Worm (Caenorhabditis elegans) whole organism, mixed stage, embryonic: ENCODE results near the gene Y47D7A.15.
"Not testable (repeated sequence)": the region's sequence is repeated elsewhere in the genome, so short reads cannot be mapped to it uniquely, and the experiment has no call there.

Experiments
- M03D4.4 ChIP-seq: sonication (generic microtip); optimal IDR thresholded peaks from 2 replicates; lab custom pipeline; 2017; ENCODE audit warnings: mild to moderate bottlenecking, missing genetic modification characterization, missing compliant biosample characterization
- bed-3 ChIP-seq: fragments of 200-800 bp; sonication (Bioruptor generic); optimal IDR thresholded peaks from 3 replicates; lab custom pipeline; 2018; ENCODE audit warnings: mild to moderate bottlenecking, missing genetic modification characterization, moderate library complexity, missing compliant biosample characterization
- blmp-1 ChIP-seq: fragments of 150-350 bp; optimal IDR thresholded peaks from 2 replicates; lab custom pipeline; 2014; ENCODE audit warnings: missing biosample characterization, missing genetic modification characterization
- ceh-39 ChIP-seq: fragments of 150-350 bp; optimal IDR thresholded peaks from 2 replicates; lab custom pipeline; 2014; ENCODE audit warnings: missing biosample characterization, missing genetic modification characterization
- ceh-43 ChIP-seq: fragments of 200-800 bp; sonication (Bioruptor generic); optimal IDR thresholded peaks from 2 replicates; lab custom pipeline; 2018; ENCODE audit warnings: mild to moderate bottlenecking, missing genetic modification characterization, moderate library complexity, missing compliant biosample characterization
- ces-1 ChIP-seq: fragments of 150-350 bp; optimal IDR thresholded peaks from 2 replicates; lab custom pipeline; 2014; ENCODE audit warnings: missing biosample characterization, missing genetic modification reagents, missing genetic modification characterization
- cnd-1 ChIP-seq: fragments of 200-800 bp; sonication (Bioruptor generic); optimal IDR thresholded peaks from 2 replicates; lab custom pipeline; 2018; ENCODE audit warnings: mild to moderate bottlenecking, missing genetic modification characterization, missing compliant biosample characterization
- drap-1 ChIP-seq: fragments of 200-800 bp; sonication (Bioruptor generic); optimal IDR thresholded peaks from 3 replicates; lab custom pipeline; 2018; ENCODE audit warnings: mild to moderate bottlenecking, missing genetic modification characterization, missing compliant biosample characterization
- elt-1 ChIP-seq: sonication (generic microtip); optimal IDR thresholded peaks from 2 replicates; lab custom pipeline; 2017; ENCODE audit warnings: missing genetic modification characterization, mild to moderate bottlenecking, missing compliant biosample characterization, antibody characterized with exemption, moderate library complexity, borderline replicate concordance; ENCODE audit not compliant: insufficient read depth
- elt-3 ChIP-seq: fragments of 150-350 bp; optimal IDR thresholded peaks from 2 replicates; lab custom pipeline; 2014; ENCODE audit warnings: missing biosample characterization, missing genetic modification characterization
- flh-1 ChIP-seq: fragments of 200-800 bp; sonication (Bioruptor generic); optimal IDR thresholded peaks from 2 replicates; lab custom pipeline; 2018; ENCODE audit warnings: mild to moderate bottlenecking, missing genetic modification characterization, moderate library complexity, missing compliant biosample characterization
- hlh-1 ChIP-seq: fragments of 150-350 bp; optimal IDR thresholded peaks from 2 replicates; lab custom pipeline; 2014; ENCODE audit warnings: missing biosample characterization, missing genetic modification reagents, missing genetic modification characterization
- lin-13 ChIP-seq: fragments of 150-350 bp; optimal IDR thresholded peaks from 2 replicates; lab custom pipeline; 2014; ENCODE audit warnings: missing biosample characterization, missing genetic modification characterization
- lin-32 ChIP-seq: fragments of 200-800 bp; sonication (Bioruptor generic); optimal IDR thresholded peaks from 2 replicates; lab custom pipeline; 2018; ENCODE audit warnings: mild to moderate bottlenecking, missing genetic modification characterization, missing compliant biosample characterization
- lsy-2 ChIP-seq: fragments of 150-350 bp; optimal IDR thresholded peaks from 2 replicates; lab custom pipeline; 2014; ENCODE audit warnings: missing biosample characterization, missing genetic modification characterization
- mab-5 ChIP-seq: fragments of 150-350 bp; optimal IDR thresholded peaks from 2 replicates; lab custom pipeline; 2014; ENCODE audit warnings: missing biosample characterization, missing genetic modification characterization
- mep-1 ChIP-seq: fragments of 150-350 bp; optimal IDR thresholded peaks from 2 replicates; lab custom pipeline; 2017; ENCODE audit warnings: missing biosample characterization, missing genetic modification reagents, missing genetic modification characterization, inconsistent platforms
- mls-2 ChIP-seq: sonication (generic microtip); optimal IDR thresholded peaks from 2 replicates; lab custom pipeline; 2016; ENCODE audit warnings: mild to moderate bottlenecking, missing genetic modification characterization, moderate library complexity, missing compliant biosample characterization
- nhr-12 ChIP-seq: fragments of 150-350 bp; optimal IDR thresholded peaks from 2 replicates; lab custom pipeline; 2014; ENCODE audit warnings: missing biosample characterization, missing genetic modification characterization
- nhr-2 ChIP-seq: fragments of 150-350 bp; optimal IDR thresholded peaks from 2 replicates; lab custom pipeline; 2014; ENCODE audit warnings: missing biosample characterization, missing genetic modification characterization
- nhr-237 ChIP-seq: fragments of 150-350 bp; optimal IDR thresholded peaks from 2 replicates; lab custom pipeline; 2014; ENCODE audit warnings: missing biosample characterization, missing genetic modification characterization
- nhr-28 ChIP-seq: fragments of 150-350 bp; optimal IDR thresholded peaks from 2 replicates; lab custom pipeline; 2014; ENCODE audit warnings: missing biosample characterization, missing genetic modification characterization
- nhr-76 ChIP-seq: sonication (generic microtip); optimal IDR thresholded peaks from 2 replicates; lab custom pipeline; 2017; ENCODE audit warnings: missing biosample characterization, missing genetic modification characterization
- pha-4 ChIP-seq: fragments of 150-350 bp; optimal IDR thresholded peaks from 2 replicates; lab custom pipeline; 2018; ENCODE audit warnings: missing biosample characterization, missing genetic modification reagents, missing genetic modification characterization
- snpc-4 ChIP-seq: fragments of 150-350 bp; optimal IDR thresholded peaks from 2 replicates; lab custom pipeline; 2014; ENCODE audit warnings: missing biosample characterization, missing genetic modification characterization
- tbx-8 ChIP-seq: fragments of 200-800 bp; sonication (Bioruptor generic); optimal IDR thresholded peaks from 2 replicates; lab custom pipeline; 2018; ENCODE audit warnings: mild to moderate bottlenecking, missing genetic modification characterization, moderate library complexity, missing compliant biosample characterization
- unc-120 ChIP-seq: sonication (generic microtip); optimal IDR thresholded peaks from 2 replicates; lab custom pipeline; 2017; ENCODE audit warnings: missing genetic modification characterization, missing compliant biosample characterization; ENCODE audit not compliant: poor library complexity, severe bottlenecking
- unc-39 ChIP-seq: fragments of 150-350 bp; optimal IDR thresholded peaks from 2 replicates; lab custom pipeline; 2014; ENCODE audit warnings: missing biosample characterization, missing genetic modification characterization
- unc-62 ChIP-seq: fragments of 150-350 bp; optimal IDR thresholded peaks from 2 replicates; lab custom pipeline; 2014; ENCODE audit warnings: missing biosample characterization, missing genetic modification reagents, missing genetic modification characterization
- ztf-11 ChIP-seq: fragments of 150-350 bp; optimal IDR thresholded peaks from 2 replicates; lab custom pipeline; 2014; ENCODE audit warnings: missing biosample characterization, missing genetic modification characterization

Gene Y47D7A.15

DNA sequence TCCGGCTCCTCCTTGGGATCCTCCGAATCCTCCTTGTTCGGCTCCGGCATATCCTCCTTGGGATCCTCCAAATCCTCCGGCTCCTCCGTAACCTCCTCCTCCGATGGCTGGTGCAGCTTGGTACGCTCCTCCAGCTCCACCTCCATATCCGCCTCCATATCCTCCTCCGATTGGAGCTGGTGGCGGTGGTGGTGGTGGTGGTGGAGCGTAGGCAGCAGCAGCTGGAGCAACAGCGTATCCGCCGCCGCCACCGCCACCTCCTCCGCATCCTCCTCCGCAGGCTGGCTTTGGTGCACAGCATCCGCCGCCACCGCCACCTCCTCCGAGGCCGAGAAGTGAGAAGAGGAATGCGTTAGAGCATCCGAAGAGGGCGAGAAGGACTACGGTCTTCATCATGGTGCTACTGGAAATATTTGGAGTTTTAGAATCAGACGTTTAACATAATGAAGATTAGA, at the start of gene Y47D7A.15:
Gene Y47D7A.15 (minus strand): TSS at position 405 of the 455 bp plus-strand sequence.
- TF ChIP-seq lsy-2 (tag; lab: Kevin White, UChicago), result no peak
- no peak for TF ChIP-seq nhr-2 (tag; lab: Kevin White, UChicago)
- no peak for TF ChIP-seq nhr-12 (tag; lab: Kevin White, UChicago)
- TF ChIP-seq lin-13 (tag; lab: Kevin White, UChicago), result no peak
- TF ChIP-seq elt-3 (tag; lab: Kevin White, UChicago), result no peak
- TF ChIP-seq blmp-1 (tag; lab: Kevin White, UChicago), result no peak
- TF ChIP-seq elt-1 (tag; lab: Kevin White, UChicago), result no peak
- no peak for TF ChIP-seq nhr-28 (tag; lab: Kevin White, UChicago)
- TF ChIP-seq unc-39 (tag; lab: Kevin White, UChicago), result no peak
- TF ChIP-seq mep-1 (tag; lab: Kevin White, UChicago), result no peak
- TF ChIP-seq cnd-1, result no peak
- no peak for TF ChIP-seq pha-4 (tag; lab: Kevin White, UChicago)
- no peak for TF ChIP-seq flh-1 (GFP tag; lab: Kevin White, UChicago)
- TF ChIP-seq drap-1 (GFP tag; lab: Kevin White, UChicago), result no peak
- no peak for TF ChIP-seq ceh-43 (GFP tag; lab: Kevin White, UChicago)
- TF ChIP-seq snpc-4 (tag; lab: Kevin White, UChicago), result no peak

DNA sequence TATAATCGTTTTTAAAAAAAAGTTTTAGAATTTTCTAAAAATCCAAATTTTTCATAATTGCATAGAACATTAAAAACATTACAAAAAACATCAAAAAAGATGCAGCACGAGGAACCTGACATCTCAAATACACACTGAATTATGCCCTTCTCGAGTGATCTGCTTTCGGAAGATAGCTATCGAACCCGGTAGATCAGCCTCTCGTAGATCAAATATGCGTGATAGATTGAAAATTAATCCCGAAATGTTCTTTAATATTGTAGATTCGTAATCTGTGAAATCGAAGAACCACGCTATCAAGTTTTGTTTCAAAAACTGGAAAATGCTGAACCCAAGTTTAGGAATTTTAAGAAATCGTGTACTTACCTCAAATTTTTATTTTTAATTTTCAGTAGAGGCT, 48.8 kb upstream of the Y47D7A.15 start:
- TF ChIP-seq elt-1 (tag; lab: Kevin White, UChicago) (peak; percentile 76), mab-5 (tag; lab: Kevin White, UChicago) (no peak)
- TF ChIP-seq, all 35 proteins: peak for 1

DNA sequence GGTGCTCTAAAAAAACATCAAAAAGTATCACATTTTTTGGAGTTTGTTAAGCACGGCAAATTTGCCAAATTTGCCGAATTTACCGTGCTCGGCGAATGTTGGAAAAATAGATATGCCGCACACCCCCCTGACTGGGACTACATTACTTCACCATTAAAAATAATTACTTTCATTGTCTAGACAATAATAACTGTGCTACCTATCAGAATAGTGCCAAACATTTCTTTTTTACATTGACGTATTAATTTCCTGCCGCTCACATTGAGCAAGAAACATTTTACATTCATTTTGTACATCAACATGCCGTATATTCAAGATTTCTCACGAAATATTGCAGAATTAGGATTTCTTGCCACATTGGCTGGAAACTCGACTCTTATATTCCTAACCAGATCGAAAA, 41.6 kb upstream of the Y47D7A.15 start, which contains the start of gene str-35:
Gene str-35 (plus strand): TSS at position 301 of the 400 bp plus-strand sequence.
- not testable (repeated sequence) for TF ChIP-seq ceh-43 (GFP tag; lab: Kevin White, UChicago); elt-1 (tag; lab: Kevin White, UChicago); tbx-8 (GFP tag; lab: Kevin White, UChicago)

DNA sequence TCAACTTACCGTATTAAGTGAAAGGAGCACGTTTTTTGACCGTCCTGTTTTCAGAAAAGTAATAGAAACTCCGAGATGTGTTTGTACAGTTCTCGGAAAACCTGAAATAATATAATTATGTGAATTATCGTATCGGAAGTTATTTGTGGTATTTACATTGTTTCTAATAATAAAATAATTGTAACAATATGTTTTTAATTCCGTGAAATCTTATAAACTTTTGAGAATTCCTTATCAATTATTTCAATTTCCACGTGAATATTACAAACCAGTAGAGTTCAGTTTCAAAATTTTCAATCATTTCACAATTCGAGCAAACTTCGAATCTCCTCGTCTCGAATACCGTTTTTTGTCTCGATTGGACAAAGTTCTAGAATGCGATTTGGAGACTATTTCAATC, 38.1 kb upstream of the Y47D7A.15 start, which contains the start of gene T08H10.3:
Gene T08H10.3 (plus strand): TSS at position 301 of the 400 bp plus-strand sequence.
- no peak for TF ChIP-seq tbx-8 (GFP tag; lab: Kevin White, UChicago)
- no peak for TF ChIP-seq mep-1 (tag; lab: Kevin White, UChicago)
- TF ChIP-seq mls-2 (tag; lab: Kevin White, UChicago), result no peak
- no peak for TF ChIP-seq lin-13 (tag; lab: Kevin White, UChicago)
- TF ChIP-seq nhr-76, result no peak
- no peak for TF ChIP-seq ces-1
- no peak for TF ChIP-seq ztf-11 (tag; lab: Kevin White, UChicago)
- no peak for TF ChIP-seq cnd-1
- TF ChIP-seq unc-62, result no peak
- no peak for TF ChIP-seq M03D4.4 (tag; lab: Kevin White, UChicago)
- no peak for TF ChIP-seq drap-1 (GFP tag; lab: Kevin White, UChicago)
- TF ChIP-seq blmp-1 (tag; lab: Kevin White, UChicago), result no peak
- TF ChIP-seq bed-3 (GFP tag; lab: Kevin White, UChicago), result no peak
- TF ChIP-seq flh-1 (GFP tag; lab: Kevin White, UChicago), result no peak
- no peak for TF ChIP-seq nhr-2 (tag; lab: Kevin White, UChicago)
- no peak for TF ChIP-seq ceh-39 (tag; lab: Kevin White, UChicago)
- no peak for TF ChIP-seq mab-5 (tag; lab: Kevin White, UChicago)
- no peak for TF ChIP-seq lin-32 (GFP tag; lab: Kevin White, UChicago)
- TF ChIP-seq pha-4 (tag; lab: Kevin White, UChicago), result no peak
- TF ChIP-seq unc-120 (tag; lab: Kevin White, UChicago), result no peak

DNA sequence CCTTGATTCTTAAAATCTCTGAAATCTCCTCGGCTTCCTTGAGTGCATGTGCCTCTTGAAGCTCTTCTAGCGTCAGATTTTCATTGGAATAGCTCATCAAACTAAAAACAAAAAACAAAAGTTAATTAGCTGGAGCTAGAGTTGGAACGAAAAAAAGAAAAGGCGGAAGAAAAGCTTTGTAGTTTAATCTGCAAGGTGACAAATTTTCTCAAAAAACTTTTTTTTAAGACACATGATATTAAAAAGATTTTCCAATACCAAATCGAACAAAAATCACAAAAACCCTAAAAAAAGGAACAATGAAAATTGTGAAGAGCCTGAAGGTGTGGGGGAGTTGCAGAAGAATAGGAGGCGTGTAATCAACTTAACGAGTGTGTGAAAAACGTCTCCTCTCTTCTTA, 21.6 kb upstream of the Y47D7A.15 start, which contains the start of gene gnrr-5:
Gene gnrr-5 (minus strand): TSS at position 101 of the 400 bp plus-strand sequence.
- TF ChIP-seq hlh-1 (no peak), drap-1 (GFP tag; lab: Kevin White, UChicago) (no peak), M03D4.4 (tag; lab: Kevin White, UChicago) (no peak), lin-32 (GFP tag; lab: Kevin White, UChicago) (no peak), snpc-4 (tag; lab: Kevin White, UChicago) (no peak), bed-3 (GFP tag; lab: Kevin White, UChicago) (no peak), unc-39 (tag; lab: Kevin White, UChicago) (no peak), tbx-8 (GFP tag; lab: Kevin White, UChicago) (no peak), ztf-11 (tag; lab: Kevin White, UChicago) (no peak), cnd-1 (no peak), lin-13 (tag; lab: Kevin White, UChicago) (no peak), ceh-43 (GFP tag; lab: Kevin White, UChicago) (no peak), nhr-237 (no peak), nhr-76 (no peak), nhr-2 (tag; lab: Kevin White, UChicago) (no peak), elt-1 (tag; lab: Kevin White, UChicago) (no peak), lsy-2 (tag; lab: Kevin White, UChicago) (no peak), elt-3 (tag; lab: Kevin White, UChicago) (no peak), mab-5 (tag; lab: Kevin White, UChicago) (no peak)
- TF ChIP-seq, all 35 proteins: peak for 0
